Worm (Caenorhabditis elegans): ENCODE results near the gene F42A10.5.

DNA sequence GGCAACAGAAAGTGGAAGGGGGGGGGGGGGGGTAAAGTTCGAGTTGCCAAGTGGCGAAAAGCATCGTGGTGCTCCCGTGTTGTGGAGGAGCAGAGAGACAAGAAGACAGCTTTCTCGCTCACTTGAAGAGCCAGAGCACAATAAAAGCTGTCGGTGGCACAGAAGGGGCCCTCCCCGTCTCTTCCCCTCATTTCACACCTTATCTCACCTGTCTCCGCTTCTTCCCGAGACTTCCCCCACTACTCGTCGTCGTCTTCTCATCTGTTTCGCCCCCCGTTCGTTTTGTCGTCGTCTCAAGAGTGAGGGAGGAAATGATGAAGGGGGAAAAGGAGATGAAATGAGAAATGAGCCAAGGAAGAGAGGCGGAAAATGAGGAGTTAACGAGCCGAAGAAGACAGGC lies 34.8 kb downstream of the F42A10.5 start:
- no peak for TF ChIP-seq bed-3 (GFP tag; optimal IDR thresholded peaks at IDR 0.05)
- no peak for TF ChIP-seq tbx-8 (GFP tag; optimal IDR thresholded peaks at IDR 0.05)
- TF ChIP-seq unc-62 (GFP tag; optimal IDR thresholded peaks at IDR 0.05) = peak; percentile 86
- TF ChIP-seq nhr-237 (tag; optimal IDR thresholded peaks at IDR 0.05) = no peak
- no peak for TF ChIP-seq lin-13 (tag; optimal IDR thresholded peaks at IDR 0.05)
- TF ChIP-seq hlh-1 (tag; optimal IDR thresholded peaks at IDR 0.05) = peak; percentile 72
- TF ChIP-seq nhr-12 (tag; optimal IDR thresholded peaks at IDR 0.05) = no peak
- TF ChIP-seq pha-4 (tag; optimal IDR thresholded peaks at IDR 0.05) = no peak
- no peak for TF ChIP-seq mab-5 (tag; optimal IDR thresholded peaks at IDR 0.05)
- no peak for TF ChIP-seq unc-39 (tag; optimal IDR thresholded peaks at IDR 0.05)
